Worm (Caenorhabditis elegans): ENCODE results near the gene F32D8.2.

F32D8.2 gene

ce11 chrV:10856901-10857637 is 26.5 kb upstream of the F32D8.2 start:
- TF ChIP-seq nhr-43 (tag; optimal IDR thresholded peaks at IDR 0.05; ENCODE audit: poor library complexity, severe bottlenecking): no peak
- TF ChIP-seq nhr-237 (tag; optimal IDR thresholded peaks at IDR 0.05): no peak
- peak; percentile 64 for TF ChIP-seq nhr-11 (tag; optimal IDR thresholded peaks at IDR 0.05)
- peak; percentile 78 for TF ChIP-seq pha-4 (tag; optimal IDR thresholded peaks at IDR 0.05)
- TF ChIP-seq lin-39 (tag; optimal IDR thresholded peaks at IDR 0.05): peak; percentile 49
- peak; percentile 15 for TF ChIP-seq nfya-1 (tag; optimal IDR thresholded peaks at IDR 0.05; ENCODE audit: insufficient read depth)
- peak; percentile 47 for TF ChIP-seq ama-1 (optimal IDR thresholded peaks at IDR 0.05)
- TF ChIP-seq lin-15B (tag; optimal IDR thresholded peaks at IDR 0.05): no peak
- TF ChIP-seq ceh-16 (tag; optimal IDR thresholded peaks at IDR 0.05): no peak
- TF ChIP-seq ceh-9 (tag; optimal IDR thresholded peaks at IDR 0.05): no peak
- no peak for TF ChIP-seq R02D3.7 (tag; optimal IDR thresholded peaks at IDR 0.05)
- peak; percentile 42 for TF ChIP-seq elt-2 (tag; optimal IDR thresholded peaks at IDR 0.05)
- TF ChIP-seq ceh-28 (tag; optimal IDR thresholded peaks at IDR 0.05): no peak
- peak; percentile 23 for TF ChIP-seq fkh-10 (GFP tag; optimal IDR thresholded peaks at IDR 0.05)
- TF ChIP-seq nhr-23 (tag; optimal IDR thresholded peaks at IDR 0.05): no peak
- TF ChIP-seq elt-3 (tag; optimal IDR thresholded peaks at IDR 0.05): no peak
- no peak for TF ChIP-seq aly-2 (tag; optimal IDR thresholded peaks at IDR 0.05)
- peak; percentile 58 for TF ChIP-seq pqm-1 (tag; optimal IDR thresholded peaks at IDR 0.05)
- TF ChIP-seq fkh-2 (tag; optimal IDR thresholded peaks at IDR 0.05): no peak
- peak; percentile 10 for TF ChIP-seq nhr-25 (tag; optimal IDR thresholded peaks at IDR 0.05)
- TF ChIP-seq daf-12 (tag; optimal IDR thresholded peaks at IDR 0.05): no peak
- TF ChIP-seq jun-1 (tag; optimal IDR thresholded peaks at IDR 0.05): peak; percentile 10

DNA sequence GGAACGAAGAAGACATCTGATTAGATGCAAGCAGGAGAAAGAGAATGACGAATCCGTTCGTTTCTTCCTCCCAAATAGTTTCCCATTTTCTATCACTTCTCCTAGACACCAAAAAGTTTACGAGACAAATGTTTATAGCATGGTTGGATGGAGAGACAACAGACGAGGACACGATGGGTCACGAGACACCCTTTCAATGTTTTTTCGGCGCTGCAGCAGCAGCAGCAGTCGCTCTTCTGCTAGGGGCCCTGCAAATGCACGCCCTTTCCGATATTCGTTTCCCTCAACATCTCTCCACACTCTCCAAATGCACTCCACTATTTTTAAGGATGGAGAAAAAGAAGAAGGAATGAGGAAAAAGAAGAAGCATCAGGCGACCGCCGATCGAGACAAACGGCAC is 25.2 kb upstream of the F32D8.2 start:
- TF ChIP-seq nfya-1 (tag; optimal IDR thresholded peaks at IDR 0.05; ENCODE audit: insufficient read depth) (peak; percentile 85), ceh-16 (tag; optimal IDR thresholded peaks at IDR 0.05) (no peak), skn-1 (tag; optimal IDR thresholded peaks at IDR 0.05) (peak; percentile 19), unc-62 (GFP tag; optimal IDR thresholded peaks at IDR 0.05) (no peak), nhr-43 (tag; optimal IDR thresholded peaks at IDR 0.05; ENCODE audit: poor library complexity, severe bottlenecking) (peak; percentile 65), ceh-28 (tag; optimal IDR thresholded peaks at IDR 0.05) (peak; percentile 52), mdl-1 (tag; optimal IDR thresholded peaks at IDR 0.05) (peak; percentile 71), ztf-11 (tag; optimal IDR thresholded peaks at IDR 0.05) (no peak), unc-39 (tag; optimal IDR thresholded peaks at IDR 0.05) (no peak), nhr-76 (tag; optimal IDR thresholded peaks at IDR 0.05) (no peak), tbx-2 (tag; optimal IDR thresholded peaks at IDR 0.05) (peak; percentile 77), ama-1 (optimal IDR thresholded peaks at IDR 0.05) (peak; percentile 52), daf-12 (tag; optimal IDR thresholded peaks at IDR 0.05) (no peak), fkh-10 (GFP tag; optimal IDR thresholded peaks at IDR 0.05) (peak; percentile 59), ZK546.5 (tag; optimal IDR thresholded peaks at IDR 0.05) (no peak), lin-15B (tag; optimal IDR thresholded peaks at IDR 0.05) (no peak), nhr-28 (tag; optimal IDR thresholded peaks at IDR 0.05) (no peak), jun-1 (tag; optimal IDR thresholded peaks at IDR 0.05) (peak; percentile 31), nhr-11 (tag; optimal IDR thresholded peaks at IDR 0.05) (peak; percentile 63), mml-1 (tag; optimal IDR thresholded peaks at IDR 0.05) (no peak), elt-3 (tag; optimal IDR thresholded peaks at IDR 0.05) (no peak), pqm-1 (tag; optimal IDR thresholded peaks at IDR 0.05) (no peak), egl-27 (tag; optimal IDR thresholded peaks at IDR 0.05) (peak; percentile 62), nhr-23 (tag; optimal IDR thresholded peaks at IDR 0.05) (peak; percentile 56), hmg-11 (tag; optimal IDR thresholded peaks at IDR 0.05) (peak; percentile 69), fkh-2 (tag; optimal IDR thresholded peaks at IDR 0.05) (no peak), pha-4 (tag; optimal IDR thresholded peaks at IDR 0.05) (peak; percentile 59), ceh-9 (tag; optimal IDR thresholded peaks at IDR 0.05) (no peak), nhr-25 (tag; optimal IDR thresholded peaks at IDR 0.05) (no peak), fos-1 (tag; optimal IDR thresholded peaks at IDR 0.05) (no peak), elt-2 (tag; optimal IDR thresholded peaks at IDR 0.05) (peak; percentile 36), aly-2 (tag; optimal IDR thresholded peaks at IDR 0.05) (no peak), ceh-82 (tag; optimal IDR thresholded peaks at IDR 0.05) (no peak), nhr-67 (tag; optimal IDR thresholded peaks at IDR 0.05) (no peak), nhr-12 (tag; optimal IDR thresholded peaks at IDR 0.05) (no peak), zag-1 (tag; optimal IDR thresholded peaks at IDR 0.05) (peak; percentile 66), elt-1 (tag; optimal IDR thresholded peaks at IDR 0.05) (no peak), R02D3.7 (tag; optimal IDR thresholded peaks at IDR 0.05) (no peak), ztf-4 (tag; optimal IDR thresholded peaks at IDR 0.05) (peak; percentile 35), snpc-4 (tag; optimal IDR thresholded peaks at IDR 0.05) (peak; percentile 2), lsy-12 (tag; optimal IDR thresholded peaks at IDR 0.05) (peak; percentile 59), egl-5 (tag; optimal IDR thresholded peaks at IDR 0.05) (peak; percentile 88), nhr-237 (tag; optimal IDR thresholded peaks at IDR 0.05) (no peak), nhr-77 (tag; optimal IDR thresholded peaks at IDR 0.05) (no peak), lin-39 (tag; optimal IDR thresholded peaks at IDR 0.05) (peak; percentile 87), eor-1 (tag; optimal IDR thresholded peaks at IDR 0.05) (no peak), sea-2 (GFP tag; optimal IDR thresholded peaks at IDR 0.05) (no peak)
